Worm (Caenorhabditis elegans) whole organism, L3 larva: ENCODE data around the gene ZK892.3.

ENCODE experiments used
- ZK546.5 ChIP-seq: sonication (generic microtip); optimal IDR thresholded peaks from 2 replicates; lab custom pipeline; 2017; ENCODE audit warnings: missing biosample characterization, missing genetic modification characterization
- aly-2 ChIP-seq: fragments of 150-350 bp; optimal IDR thresholded peaks from 2 replicates; lab custom pipeline; 2014; ENCODE audit warnings: missing biosample characterization, missing genetic modification characterization
- pqm-1 ChIP-seq: fragments of 150-350 bp; optimal IDR thresholded peaks from 2 replicates; lab custom pipeline; 2017; ENCODE audit warnings: missing biosample characterization, missing genetic modification characterization, inconsistent platforms

ce11 chrII:10010914-10011313 is 9.3 kb downstream of the ZK892.3 start:
- TF ChIP-seq pqm-1 (no peak), aly-2 (no peak), ZK546.5 (no peak)
